Fruit fly (Drosophila melanogaster): ENCODE data around the gene dpr14.

- peak; percentile 59 for TF ChIP-seq CG32121 (GFP tag; IDR thresholded peaks at IDR 0.05)
- TF ChIP-seq Ets98B (GFP tag; IDR thresholded peaks at IDR 0.05): peak; percentile 64; the same call in 1 of the 2 replicates
- TF ChIP-seq Snoo (tag; optimal IDR thresholded peaks at IDR 0.05): peak; percentile 61
- peak; percentile 31 for TF ChIP-seq CG9948 (tag; optimal IDR thresholded peaks at IDR 0.05)
- TF ChIP-seq D1 (tag; optimal IDR thresholded peaks at IDR 0.05): no peak
- peak; percentile 81; the same call in 2 of the 3 replicates for TF ChIP-seq CG4496 (GFP tag; IDR thresholded peaks at IDR 0.05)
- TF ChIP-seq CG34367 (tag; optimal IDR thresholded peaks at IDR 0.05): peak; percentile 45
- TF ChIP-seq Pif1A (GFP tag; optimal IDR thresholded peaks at IDR 0.05): no peak
- TF ChIP-seq Pif1B (GFP tag; optimal IDR thresholded peaks at IDR 0.05): no peak
- no peak for TF ChIP-seq CG13204 (GFP tag; optimal IDR thresholded peaks at IDR 0.05)
- TF ChIP-seq rn (GFP tag; IDR thresholded peaks at IDR 0.05): no peak
- TF ChIP-seq CG10348 (GFP tag; IDR thresholded peaks at IDR 0.05): no peak
- peak; percentile 62 for TF ChIP-seq CG15710 (tag; optimal IDR thresholded peaks at IDR 0.05)
- no peak for TF ChIP-seq fd96Ca (GFP tag; IDR thresholded peaks at IDR 0.05)
Observed at dm6 chrX:7920081-7920688, 12.1 kb upstream of the dpr14 start, which contains the start of the genes hdm and Ykt6.

Measured in whole organism, pupa.